Fruit fly (Drosophila melanogaster) whole organism, embryonic: ENCODE measurements around the gene Alp13.
A peak's percentile ranks its signal among the peaks of the same experiment; 100 is the strongest.

Experiments used
- CG10366 ChIP-seq: fragments of 200-800 bp; sonication (Bioruptor generic); IDR thresholded peaks from 2 replicates; pipeline ENCODE4 v1.3.6; 2022; ENCODE audit warnings: missing biosample characterization, missing genetic modification characterization
- CG10431 ChIP-seq: fragments of 200-800 bp; sonication (Bioruptor generic); optimal IDR thresholded peaks from 3 replicates; lab custom pipeline; 2018; ENCODE audit warnings: missing biosample characterization, mild to moderate bottlenecking, missing genetic modification characterization
- CG11093 ChIP-seq: fragments of 200-800 bp; sonication (Bioruptor generic); IDR thresholded peaks from 3 replicates; pipeline ENCODE4 v1.3.6; 2022; ENCODE audit warnings: missing biosample characterization, missing genetic modification characterization
- CG12219 ChIP-seq: fragments of 200-800 bp; sonication (Bioruptor generic); optimal IDR thresholded peaks from 3 replicates; lab custom pipeline; 2018; ENCODE audit warnings: missing biosample characterization, mild to moderate bottlenecking, missing genetic modification characterization
- CG12942 ChIP-seq: fragments of 200-800 bp; sonication (Bioruptor generic); optimal IDR thresholded peaks from 3 replicates; lab custom pipeline; 2016; ENCODE audit warnings: missing biosample characterization, missing genetic modification characterization
- CG13287 ChIP-seq: fragments of 200-800 bp; sonication (Bioruptor generic); IDR thresholded peaks from 2 replicates; pipeline ENCODE4 v1.3.6; 2022; ENCODE audit warnings: missing biosample characterization, missing genetic modification characterization; ENCODE audit not compliant: partially characterized antibody
- CG15514 ChIP-seq: fragments of 200-800 bp; sonication (Bioruptor generic); optimal IDR thresholded peaks from 3 replicates; lab custom pipeline; 2017; ENCODE audit warnings: missing biosample characterization, missing genetic modification characterization, mild to moderate bottlenecking, moderate library complexity, missing genetic modification reagents
- CG17359 ChIP-seq: fragments of 200-800 bp; sonication (Bioruptor generic); optimal IDR thresholded peaks from 3 replicates; lab custom pipeline; 2018; ENCODE audit warnings: missing biosample characterization, mild to moderate bottlenecking, missing genetic modification characterization, moderate library complexity
- CG17802 ChIP-seq: fragments of 200-800 bp; sonication (Bioruptor generic); optimal IDR thresholded peaks from 2 replicates; lab custom pipeline; 2018; ENCODE audit warnings: missing biosample characterization, mild to moderate bottlenecking, missing genetic modification characterization, moderate library complexity
- CG18476 ChIP-seq: fragments of 200-800 bp; sonication (Bioruptor generic); optimal IDR thresholded peaks from 2 replicates; lab custom pipeline; 2016; ENCODE audit warnings: missing biosample characterization, mild to moderate bottlenecking, missing genetic modification characterization
- CG2120 ChIP-seq: fragments of 200-800 bp; sonication (Bioruptor generic); optimal IDR thresholded peaks from 3 replicates; lab custom pipeline; 2016; ENCODE audit warnings: missing biosample characterization, missing genetic modification characterization
- CG2199 ChIP-seq: fragments of 200-800 bp; sonication (Bioruptor generic); IDR thresholded peaks from 3 replicates; pipeline ENCODE4 v1.3.6; 2022; ENCODE audit warnings: missing biosample characterization, missing genetic modification characterization
- CG31224 ChIP-seq: fragments of 200-800 bp; sonication (Bioruptor generic); IDR thresholded peaks from 2 replicates; pipeline ENCODE4 v1.3.6; 2022; ENCODE audit warnings: missing biosample characterization, missing genetic modification characterization
- CG3281 ChIP-seq: fragments of 200-800 bp; sonication (Bioruptor generic); optimal IDR thresholded peaks from 3 replicates; lab custom pipeline; 2017; ENCODE audit warnings: missing biosample characterization, mild to moderate bottlenecking, missing genetic modification characterization
- CG4730 ChIP-seq: fragments of 200-800 bp; sonication (Bioruptor generic); IDR thresholded peaks from 2 replicates; pipeline ENCODE4 v1.3.6; 2022; ENCODE audit warnings: missing biosample characterization, missing genetic modification characterization
- CG4854 ChIP-seq: fragments of 200-800 bp; sonication (Bioruptor generic); optimal IDR thresholded peaks from 2 replicates; lab custom pipeline; 2016; ENCODE audit warnings: missing biosample characterization, missing genetic modification characterization, inconsistent platforms
- CG7271 ChIP-seq: fragments of 200-800 bp; sonication (Bioruptor generic); optimal IDR thresholded peaks from 2 replicates; lab custom pipeline; 2018; ENCODE audit warnings: missing biosample characterization, mild to moderate bottlenecking, missing genetic modification characterization, moderate library complexity
- CG7786 ChIP-seq: fragments of 200-800 bp; sonication (Bioruptor generic); optimal IDR thresholded peaks from 2 replicates; lab custom pipeline; 2016; ENCODE audit warnings: missing biosample characterization, missing genetic modification characterization
- CG7839 ChIP-seq: fragments of 200-800 bp; sonication (Bioruptor generic); optimal IDR thresholded peaks from 3 replicates; lab custom pipeline; 2018; ENCODE audit warnings: missing biosample characterization, mild to moderate bottlenecking, missing genetic modification characterization, moderate library complexity
- CG9797 ChIP-seq: fragments of 200-800 bp; sonication (Bioruptor generic); optimal IDR thresholded peaks from 3 replicates; lab custom pipeline; 2018; ENCODE audit warnings: missing biosample characterization, mild to moderate bottlenecking, missing genetic modification characterization
- CTCF ChIP-seq: fragments of 200-800 bp; sonication (Bioruptor generic); optimal IDR thresholded peaks from 2 replicates; lab custom pipeline; 2017; ENCODE audit warnings: missing biosample characterization, mild to moderate bottlenecking, missing genetic modification characterization, moderate library complexity
- Ets65A ChIP-seq: fragments of 200-800 bp; sonication (Bioruptor generic); peaks from one replicate; lab custom pipeline; 2016; ENCODE audit warnings: missing biosample characterization, missing genetic modification characterization
- Fer1 ChIP-seq: fragments of 200-800 bp; sonication (Bioruptor generic); optimal IDR thresholded peaks from 2 replicates; lab custom pipeline; 2017; ENCODE audit warnings: missing biosample characterization, mild to moderate bottlenecking, missing genetic modification characterization
- Fer3 ChIP-seq: fragments of 200-800 bp; sonication (Bioruptor generic); optimal IDR thresholded peaks from 2 replicates; lab custom pipeline; 2018; ENCODE audit warnings: missing biosample characterization, mild to moderate bottlenecking, missing genetic modification characterization, moderate library complexity
- Hmr ChIP-seq: fragments of 200-800 bp; sonication (Bioruptor generic); optimal IDR thresholded peaks from 3 replicates; lab custom pipeline; 2017; ENCODE audit warnings: mild to moderate bottlenecking, missing biosample characterization, missing genetic modification reagents, missing genetic modification characterization
- Lhr ChIP-seq: fragments of 200-800 bp; sonication (Bioruptor generic); optimal IDR thresholded peaks from 3 replicates; lab custom pipeline; 2017; ENCODE audit warnings: mild to moderate bottlenecking, missing biosample characterization, missing genetic modification reagents, missing genetic modification characterization
- Meics ChIP-seq: fragments of 200-800 bp; sonication (Bioruptor generic); optimal IDR thresholded peaks from 2 replicates; lab custom pipeline; 2017; ENCODE audit warnings: missing biosample characterization, mild to moderate bottlenecking, missing genetic modification characterization
- Oaz ChIP-seq: fragments of 200-800 bp; sonication (Bioruptor generic); IDR thresholded peaks from 2 replicates; pipeline ENCODE4 v1.3.6; 2022; ENCODE audit warnings: missing biosample characterization, missing genetic modification characterization
- Poxn ChIP-seq: fragments of 200-800 bp; sonication (Bioruptor generic); IDR thresholded peaks from 2 replicates; pipeline ENCODE4 v1.3.6; 2022; ENCODE audit warnings: missing biosample characterization, missing genetic modification characterization
- Six4 ChIP-seq: fragments of 200-800 bp; sonication (Bioruptor generic); optimal IDR thresholded peaks from 2 replicates; lab custom pipeline; 2016; ENCODE audit warnings: missing biosample characterization, missing genetic modification characterization
- Trl ChIP-seq, 3 experiments: fragments of >200 bp in 2 of 3; fragments of 200-800 bp in 1 of 3; sonication (Bioruptor generic) in 1 of 3; optimal IDR thresholded peaks; 2 replicates in 1 of 3; 3 replicates in 2 of 3; lab custom pipeline; 2016 to 2017; ENCODE audit warnings: missing biosample characterization in 1 of 3, missing genetic modification characterization in 1 of 3
- ac ChIP-seq: fragments of 200-800 bp; sonication (Bioruptor generic); optimal IDR thresholded peaks from 3 replicates; lab custom pipeline; 2017; ENCODE audit warnings: missing biosample characterization, mild to moderate bottlenecking, missing genetic modification characterization
- az2 ChIP-seq: fragments of 200-800 bp; sonication (Bioruptor generic); optimal IDR thresholded peaks from 3 replicates; lab custom pipeline; 2016; ENCODE audit warnings: missing biosample characterization, missing genetic modification characterization
- crp ChIP-seq, 2 experiments: fragments of 200-800 bp; sonication (Bioruptor generic); optimal IDR thresholded peaks; 2 replicates in 1 of 2; 3 replicates in 1 of 2; lab custom pipeline; 2017; ENCODE audit warnings: missing biosample characterization in 2 of 2, missing genetic modification characterization in 2 of 2, mild to moderate bottlenecking in 1 of 2, moderate library complexity in 1 of 2
- grau ChIP-seq: fragments of 200-800 bp; optimal IDR thresholded peaks from 3 replicates; lab custom pipeline; 2019; ENCODE audit warnings: missing biosample characterization, mild to moderate bottlenecking, missing genetic modification characterization, moderate library complexity
- grn ChIP-seq: fragments of 200-800 bp; sonication (Bioruptor generic); optimal IDR thresholded peaks from 3 replicates; lab custom pipeline; 2017; ENCODE audit warnings: missing biosample characterization, missing genetic modification characterization
- jumu ChIP-seq: fragments of 200-800 bp; sonication (Bioruptor generic); optimal IDR thresholded peaks from 3 replicates; lab custom pipeline; 2016; ENCODE audit warnings: missing biosample characterization, missing genetic modification characterization
- kay ChIP-seq: fragments of 200-800 bp; sonication (Bioruptor generic); optimal IDR thresholded peaks from 2 replicates; lab custom pipeline; 2016; ENCODE audit warnings: missing biosample characterization, missing genetic modification characterization
- luna ChIP-seq: fragments of 200-800 bp; sonication (Bioruptor generic); optimal IDR thresholded peaks from 2 replicates; lab custom pipeline; 2016; ENCODE audit warnings: missing biosample characterization, missing genetic modification characterization
- onecut ChIP-seq: fragments of 200-800 bp; sonication (Bioruptor generic); IDR thresholded peaks from 2 replicates; pipeline ENCODE4 v1.3.6; 2022; ENCODE audit warnings: missing biosample characterization, missing genetic modification characterization
- pzg ChIP-seq: fragments of 200-800 bp; sonication (Bioruptor generic); optimal IDR thresholded peaks from 3 replicates; lab custom pipeline; 2018; ENCODE audit warnings: missing biosample characterization, mild to moderate bottlenecking, missing genetic modification characterization, moderate library complexity
- ro ChIP-seq: fragments of 200-800 bp; sonication (Bioruptor generic); IDR thresholded peaks from 2 replicates; pipeline ENCODE4 v1.3.6; 2022; ENCODE audit warnings: missing biosample characterization, missing genetic modification characterization
- sc ChIP-seq, 3 experiments: fragments of >200 bp in 2 of 3; fragments of 200-800 bp in 1 of 3; sonication (Bioruptor generic) in 1 of 3; optimal IDR thresholded peaks; 2 replicates in 2 of 3; 3 replicates in 1 of 3; lab custom pipeline; 2017; ENCODE audit warnings: mild to moderate bottlenecking in 1 of 3, missing biosample characterization in 1 of 3, missing genetic modification characterization in 1 of 3, missing genetic modification reagents in 1 of 3
- schlank ChIP-seq: fragments of 200-800 bp; sonication (Bioruptor generic); optimal IDR thresholded peaks from 2 replicates; lab custom pipeline; 2018; ENCODE audit warnings: missing biosample characterization, mild to moderate bottlenecking, missing genetic modification characterization
- slp2 ChIP-seq: fragments of 200-800 bp; sonication (Bioruptor generic); optimal IDR thresholded peaks from 2 replicates; lab custom pipeline; 2016; ENCODE audit warnings: missing biosample characterization, missing genetic modification characterization
- sob ChIP-seq: fragments of 200-800 bp; sonication (Bioruptor generic); IDR thresholded peaks from 2 replicates; pipeline ENCODE4 v1.3.6; 2022; ENCODE audit warnings: missing biosample characterization, missing genetic modification characterization
- tgo ChIP-seq: fragments of 200-800 bp; sonication (Bioruptor generic); IDR thresholded peaks from 3 replicates; pipeline ENCODE4 v1.3.6; 2022; ENCODE audit warnings: missing biosample characterization, missing genetic modification characterization
- toy ChIP-seq: fragments of 200-800 bp; sonication (Bioruptor generic); IDR thresholded peaks from 2 replicates; pipeline ENCODE4 v1.3.6; 2022; ENCODE audit warnings: missing biosample characterization, missing genetic modification characterization
- trh ChIP-seq: fragments of 200-800 bp; sonication (Bioruptor generic); optimal IDR thresholded peaks from 2 replicates; lab custom pipeline; 2016; ENCODE audit warnings: missing biosample characterization, missing genetic modification characterization
- ttk ChIP-seq: fragments of 200-800 bp; sonication (Bioruptor generic); IDR thresholded peaks from 2 replicates; pipeline ENCODE4 v2.1.2; 2022; ENCODE audit warnings: missing biosample characterization, missing genetic modification characterization
- unpg ChIP-seq: fragments of 200-800 bp; sonication (Bioruptor generic); optimal IDR thresholded peaks from 3 replicates; lab custom pipeline; 2018; ENCODE audit warnings: missing biosample characterization, mild to moderate bottlenecking, missing genetic modification characterization, moderate library complexity

Alp13 gene

dm6 chr3R:10053559-10053958 lies 21.6 kb downstream of the Alp13 start (continued):
- TF ChIP-seq Fer1 = peak; percentile 26
- peak; percentile 33 for TF ChIP-seq unpg (GFP tag; lab: Kevin White, UChicago)
- no peak for TF ChIP-seq ac (GFP tag; lab: Kevin White, UChicago)
- TF ChIP-seq Ets65A (GFP tag; lab: Kevin White, UChicago) = peak; percentile 8
- TF ChIP-seq CG7839 = peak; percentile 21
- no peak for TF ChIP-seq trh (GFP tag; lab: Kevin White, UChicago)
- TF ChIP-seq Trl (optimal IDR thresholded peaks at IDR 0.05; lab: Kevin White, UChicago) = no peak
- TF ChIP-seq Trl (GFP tag; optimal IDR thresholded peaks at IDR 0.05; lab: Kevin White, UChicago) = no peak
- TF ChIP-seq Six4 (GFP tag; lab: Kevin White, UChicago) = no peak
- TF ChIP-seq CG4854 (GFP tag; lab: Kevin White, UChicago) = no peak
- 0 out of 2 replicates have a peak, but pooled peaks have one; percentile 24 for TF ChIP-seq ttk (GFP tag; lab: Robert Waterston, UW)
- no peak for TF ChIP-seq CG2120 (GFP tag; lab: Kevin White, UChicago)
- no peak for TF ChIP-seq CG13287 (GFP tag; lab: Robert Waterston, UW)
- TF ChIP-seq CG17802 (tag; lab: Kevin White, UChicago) = no peak
- no peak for TF ChIP-seq tgo (GFP tag; lab: Robert Waterston, UW)
- no peak for TF ChIP-seq ro
- TF ChIP-seq CG31224 (GFP tag; lab: Robert Waterston, UW) = no peak
- TF ChIP-seq schlank = no peak
- TF ChIP-seq CG7786 (GFP tag; lab: Kevin White, UChicago) = no peak
- TF ChIP-seq CG9797 = no peak
- TF ChIP-seq jumu (GFP tag; lab: Kevin White, UChicago) = no peak
- TF ChIP-seq crp (GFP tag; optimal IDR thresholded peaks at IDR 0.05; lab: Kevin White, UChicago) = no peak
- no peak for TF ChIP-seq CG18476 (GFP tag; lab: Kevin White, UChicago)
- TF ChIP-seq grau (tag; lab: Kevin White, UChicago) = no peak
- no peak for TF ChIP-seq Poxn (GFP tag; lab: Robert Waterston, UW)
- no peak for TF ChIP-seq az2 (GFP tag; lab: Kevin White, UChicago)
- peak; percentile 21 for TF ChIP-seq CG15514 (GFP tag; lab: Kevin White, UChicago)
- TF ChIP-seq CG10431 (GFP tag; lab: Kevin White, UChicago) = no peak
- peak; percentile 13 for TF ChIP-seq Fer3
- peak; percentile 19 for TF ChIP-seq CG7271 (tag; lab: Kevin White, UChicago)
- no peak for TF ChIP-seq luna
- peak; percentile 43 for TF ChIP-seq CG3281 (GFP tag; lab: Kevin White, UChicago)
- TF ChIP-seq CG12942 (GFP tag; lab: Kevin White, UChicago) = no peak
- no peak for TF ChIP-seq CG11093 (GFP tag; lab: Robert Waterston, UW)
- TF ChIP-seq kay (GFP tag; lab: Kevin White, UChicago) = no peak
- no peak for TF ChIP-seq sob (GFP tag; lab: Robert Waterston, UW)
- no peak for TF ChIP-seq CG10366
- TF ChIP-seq CG2199 (GFP tag; lab: Robert Waterston, UW) = 0 out of 3 replicates have a peak, but pooled peaks have one; percentile 61
- no peak for TF ChIP-seq pzg (GFP tag; lab: Kevin White, UChicago)
- TF ChIP-seq Meics = peak; percentile 44
- no peak for TF ChIP-seq Lhr
- TF ChIP-seq slp2 (GFP tag; lab: Kevin White, UChicago) = no peak
- no peak for TF ChIP-seq toy
- peak; percentile 45 for TF ChIP-seq CG12219 (GFP tag; lab: Kevin White, UChicago)
- no peak for TF ChIP-seq CG4730 (GFP tag; lab: Robert Waterston, UW)
- peak; percentile 13 for TF ChIP-seq grn (GFP tag; lab: Kevin White, UChicago)
- no peak for TF ChIP-seq onecut (GFP tag; lab: Robert Waterston, UW)
- peak; percentile 6 for TF ChIP-seq CG17359 (tag; lab: Kevin White, UChicago)
- no peak for TF ChIP-seq Oaz (GFP tag; lab: Robert Waterston, UW)
- peak; percentile 0 for TF ChIP-seq CTCF (GFP tag; lab: Kevin White, UChicago)
- peak; percentile 7 for TF ChIP-seq Hmr
- no peak for TF ChIP-seq sc (optimal IDR thresholded peaks at IDR 0.05; lab: Kevin White, UChicago)
- TF ChIP-seq sc (GFP tag; optimal IDR thresholded peaks at IDR 0.05; lab: Kevin White, UChicago) = no peak
